Fruit fly (Drosophila melanogaster) whole organism, embryonic: Measurements from ENCODE around the gene CG3078.

Experiments
- Ada2b ChIP-seq: fragments of 200-800 bp; sonication (Bioruptor generic); IDR thresholded peaks from 2 replicates; pipeline ENCODE4 v1.3.6; 2022; ENCODE audit warnings: missing biosample characterization, missing genetic modification characterization
- Aef1 ChIP-seq: fragments of 200-800 bp; sonication (Bioruptor generic); IDR thresholded peaks from 3 replicates; pipeline ENCODE4 v1.3.6; 2022; ENCODE audit warnings: missing biosample characterization, missing genetic modification characterization
- Atf6 ChIP-seq: fragments of 200-800 bp; sonication (Bioruptor generic); IDR thresholded peaks from 2 replicates; pipeline ENCODE4 v1.3.6; 2022; ENCODE audit warnings: missing biosample characterization, missing genetic modification characterization
- C15 ChIP-seq: fragments of 200-800 bp; sonication (Bioruptor generic); IDR thresholded peaks from 3 replicates; pipeline ENCODE4 v1.3.6; 2022; ENCODE audit warnings: missing biosample characterization, missing genetic modification characterization
- CG1024 ChIP-seq: fragments of 200-800 bp; sonication (Bioruptor generic); IDR thresholded peaks from 2 replicates; pipeline ENCODE4 v1.3.6; 2022; ENCODE audit warnings: missing biosample characterization, missing genetic modification characterization
- CG10366 ChIP-seq: fragments of 200-800 bp; sonication (Bioruptor generic); IDR thresholded peaks from 2 replicates; pipeline ENCODE4 v1.3.6; 2022; ENCODE audit warnings: missing biosample characterization, missing genetic modification characterization
- CG10431 ChIP-seq: fragments of 200-800 bp; sonication (Bioruptor generic); optimal IDR thresholded peaks from 3 replicates; lab custom pipeline; 2018; ENCODE audit warnings: missing biosample characterization, mild to moderate bottlenecking, missing genetic modification characterization
- CG10959 ChIP-seq: fragments of 200-800 bp; sonication (Bioruptor generic); IDR thresholded peaks from 2 replicates; pipeline ENCODE4 v1.3.6; 2022; ENCODE audit warnings: missing biosample characterization, missing genetic modification characterization
- CG11504 ChIP-seq: fragments of 200-800 bp; sonication (Bioruptor generic); optimal IDR thresholded peaks from 3 replicates; lab custom pipeline; 2019; ENCODE audit warnings: missing biosample characterization, mild to moderate bottlenecking, missing genetic modification characterization, moderate library complexity
- CG12104 ChIP-seq: fragments of 200-800 bp; sonication (Bioruptor generic); optimal IDR thresholded peaks from 3 replicates; lab custom pipeline; 2016; ENCODE audit warnings: missing biosample characterization, missing genetic modification characterization
- CG13296 ChIP-seq: fragments of 200-800 bp; sonication (Bioruptor generic); optimal IDR thresholded peaks from 3 replicates; lab custom pipeline; 2018; ENCODE audit warnings: missing biosample characterization, mild to moderate bottlenecking, missing genetic modification characterization
- CG13894 ChIP-seq: fragments of 200-800 bp; sonication (Bioruptor generic); optimal IDR thresholded peaks from 3 replicates; lab custom pipeline; 2018; ENCODE audit warnings: missing biosample characterization, mild to moderate bottlenecking, missing genetic modification characterization, moderate library complexity
- CG17186 ChIP-seq: fragments of 200-800 bp; sonication (Bioruptor generic); optimal IDR thresholded peaks from 3 replicates; lab custom pipeline; 2017; ENCODE audit warnings: missing biosample characterization, missing genetic modification reagents, missing genetic modification characterization
- CG1792 ChIP-seq: fragments of 200-800 bp; sonication (Bioruptor generic); optimal IDR thresholded peaks from 2 replicates; lab custom pipeline; 2016; ENCODE audit warnings: missing biosample characterization, missing genetic modification characterization
- CG2199 ChIP-seq: fragments of 200-800 bp; sonication (Bioruptor generic); IDR thresholded peaks from 3 replicates; pipeline ENCODE4 v1.3.6; 2022; ENCODE audit warnings: missing biosample characterization, missing genetic modification characterization
- CG2678 ChIP-seq: fragments of 200-800 bp; sonication (Bioruptor generic); optimal IDR thresholded peaks from 3 replicates; lab custom pipeline; 2019; ENCODE audit warnings: missing biosample characterization, mild to moderate bottlenecking, missing genetic modification characterization, moderate library complexity
- CG2712 ChIP-seq: fragments of 200-800 bp; optimal IDR thresholded peaks from 3 replicates; lab custom pipeline; 2019; ENCODE audit warnings: missing biosample characterization, mild to moderate bottlenecking, missing genetic modification characterization, moderate library complexity
- CG3995 ChIP-seq: fragments of 200-800 bp; sonication (Bioruptor generic); optimal IDR thresholded peaks from 3 replicates; lab custom pipeline; 2016; ENCODE audit warnings: missing biosample characterization, missing genetic modification characterization
- CG6254 ChIP-seq: fragments of 200-800 bp; sonication (Bioruptor generic); optimal IDR thresholded peaks from 3 replicates; lab custom pipeline; 2017; ENCODE audit warnings: mild to moderate bottlenecking, missing biosample characterization, missing genetic modification reagents, missing genetic modification characterization
- CG8281 ChIP-seq: fragments of 200-800 bp; sonication (Bioruptor generic); optimal IDR thresholded peaks from 2 replicates; lab custom pipeline; 2018; ENCODE audit warnings: missing biosample characterization, mild to moderate bottlenecking, missing genetic modification characterization, moderate library complexity
- CG8765 ChIP-seq: fragments of 200-800 bp; sonication (Bioruptor generic); IDR thresholded peaks from 2 replicates; pipeline ENCODE4 v1.3.6; 2022; ENCODE audit warnings: missing biosample characterization, missing genetic modification characterization
- CG8944 ChIP-seq: fragments of 200-800 bp; sonication (Bioruptor generic); optimal IDR thresholded peaks from 3 replicates; lab custom pipeline; 2016; ENCODE audit warnings: missing biosample characterization, missing genetic modification characterization
- CHES-1-like ChIP-seq: fragments of 200-800 bp; sonication (Bioruptor generic); optimal IDR thresholded peaks from 2 replicates; lab custom pipeline; 2016; ENCODE audit warnings: missing biosample characterization, missing genetic modification characterization
- Dad ChIP-seq: fragments of 200-800 bp; sonication (Bioruptor generic); optimal IDR thresholded peaks from 3 replicates; lab custom pipeline; 2016; ENCODE audit warnings: missing biosample characterization, missing genetic modification characterization
- Doc3 ChIP-seq: fragments of 200-800 bp; sonication (Bioruptor generic); IDR thresholded peaks from 3 replicates; pipeline ENCODE4 v1.3.6; 2022; ENCODE audit warnings: missing biosample characterization, missing genetic modification characterization; ENCODE audit not compliant: partially characterized antibody
- Drgx ChIP-seq: fragments of 200-800 bp; sonication (Bioruptor generic); IDR thresholded peaks from 2 replicates; pipeline ENCODE4 v1.3.6; 2022; ENCODE audit warnings: missing biosample characterization, missing genetic modification characterization
- HmgZ ChIP-seq: fragments of 200-800 bp; sonication (Bioruptor generic); optimal IDR thresholded peaks from 2 replicates; lab custom pipeline; 2018; ENCODE audit warnings: missing biosample characterization, mild to moderate bottlenecking, missing genetic modification characterization
- Lhr ChIP-seq: fragments of 200-800 bp; sonication (Bioruptor generic); optimal IDR thresholded peaks from 3 replicates; lab custom pipeline; 2017; ENCODE audit warnings: mild to moderate bottlenecking, missing biosample characterization, missing genetic modification reagents, missing genetic modification characterization
- Mrtf ChIP-seq: fragments of 200-800 bp; sonication (Bioruptor generic); IDR thresholded peaks from 3 replicates; pipeline ENCODE4 v1.3.6; 2022; ENCODE audit warnings: missing biosample characterization, missing genetic modification characterization
- Neu2 ChIP-seq: fragments of 200-800 bp; sonication (Bioruptor generic); optimal IDR thresholded peaks from 3 replicates; lab custom pipeline; 2016; ENCODE audit warnings: missing biosample characterization, missing genetic modification characterization, borderline replicate concordance
- Spps ChIP-seq: fragments of 200-800 bp; sonication (Bioruptor generic); optimal IDR thresholded peaks from 2 replicates; lab custom pipeline; 2018; ENCODE audit warnings: missing biosample characterization, mild to moderate bottlenecking, missing genetic modification characterization
- Ssrp ChIP-seq: fragments of 200-800 bp; sonication (Bioruptor generic); optimal IDR thresholded peaks from 2 replicates; lab custom pipeline; 2018; ENCODE audit warnings: missing biosample characterization, mild to moderate bottlenecking, missing genetic modification characterization, moderate library complexity
- amos ChIP-seq: fragments of 200-800 bp; sonication (Bioruptor generic); IDR thresholded peaks from 2 replicates; pipeline ENCODE4 v1.3.6; 2022; ENCODE audit warnings: missing biosample characterization, missing genetic modification characterization; ENCODE audit not compliant: partially characterized antibody
- br ChIP-seq: fragments of >200 bp; optimal IDR thresholded peaks from 2 replicates; lab custom pipeline; 2017
- caup ChIP-seq: fragments of 200-800 bp; sonication (Bioruptor generic); optimal IDR thresholded peaks from 3 replicates; lab custom pipeline; 2017; ENCODE audit warnings: missing biosample characterization, mild to moderate bottlenecking, missing genetic modification characterization, moderate library complexity; ENCODE audit not compliant: severe bottlenecking
- chif ChIP-seq, 2 experiments: fragments of 200-800 bp; sonication (Bioruptor generic); optimal IDR thresholded peaks; 3 replicates each; lab custom pipeline; 2016; ENCODE audit warnings: missing biosample characterization in 2 of 2, missing genetic modification characterization in 2 of 2
- ems ChIP-seq: fragments of 200-800 bp; sonication (Bioruptor generic); optimal IDR thresholded peaks from 3 replicates; lab custom pipeline; 2016; ENCODE audit warnings: missing biosample characterization, missing genetic modification characterization
- fu2 ChIP-seq: fragments of 200-800 bp; sonication (Bioruptor generic); optimal IDR thresholded peaks from 2 replicates; lab custom pipeline; 2016; ENCODE audit warnings: missing biosample characterization, missing genetic modification characterization
- gro ChIP-seq: fragments of 200-800 bp; sonication (Bioruptor generic); optimal IDR thresholded peaks from 2 replicates; lab custom pipeline; 2016; ENCODE audit warnings: missing biosample characterization, missing genetic modification characterization
- inv ChIP-seq: fragments of 200-800 bp; sonication (Bioruptor generic); IDR thresholded peaks from 2 replicates; pipeline ENCODE4 v1.3.6; 2022; ENCODE audit warnings: missing biosample characterization, missing genetic modification characterization; ENCODE audit not compliant: partially characterized antibody
- p53 ChIP-seq: fragments of 200-800 bp; sonication (Bioruptor generic); optimal IDR thresholded peaks from 2 replicates; lab custom pipeline; 2016; ENCODE audit warnings: missing biosample characterization, missing genetic modification characterization
- pho ChIP-seq: fragments of 200-800 bp; sonication (Bioruptor generic); optimal IDR thresholded peaks from 2 replicates; lab custom pipeline; 2016; ENCODE audit warnings: missing biosample characterization, missing genetic modification characterization
- pzg ChIP-seq: fragments of 200-800 bp; sonication (Bioruptor generic); optimal IDR thresholded peaks from 3 replicates; lab custom pipeline; 2018; ENCODE audit warnings: missing biosample characterization, mild to moderate bottlenecking, missing genetic modification characterization, moderate library complexity
- repo ChIP-seq: fragments of 200-800 bp; sonication (Bioruptor generic); optimal IDR thresholded peaks from 2 replicates; lab custom pipeline; 2016; ENCODE audit warnings: missing biosample characterization, missing genetic modification characterization
- sisA ChIP-seq: fragments of 200-800 bp; sonication (Bioruptor generic); IDR thresholded peaks from 2 replicates; pipeline ENCODE4 v1.3.6; 2022; ENCODE audit warnings: missing biosample characterization, missing genetic modification characterization
- sug ChIP-seq: fragments of 200-800 bp; optimal IDR thresholded peaks from 2 replicates; lab custom pipeline; 2019; ENCODE audit warnings: missing biosample characterization, mild to moderate bottlenecking, missing genetic modification characterization, moderate library complexity
- tap ChIP-seq: fragments of 200-800 bp; optimal IDR thresholded peaks from 3 replicates; lab custom pipeline; 2019; ENCODE audit warnings: missing biosample characterization, mild to moderate bottlenecking, missing genetic modification characterization, moderate library complexity
- tgo ChIP-seq: fragments of 200-800 bp; sonication (Bioruptor generic); IDR thresholded peaks from 3 replicates; pipeline ENCODE4 v1.3.6; 2022; ENCODE audit warnings: missing biosample characterization, missing genetic modification characterization
- zen2 ChIP-seq: fragments of 200-800 bp; sonication (Bioruptor generic); IDR thresholded peaks from 3 replicates; pipeline ENCODE4 v1.3.6; 2022; ENCODE audit warnings: missing biosample characterization, missing genetic modification characterization; ENCODE audit not compliant: partially characterized antibody

The CG3078 gene

DNA sequence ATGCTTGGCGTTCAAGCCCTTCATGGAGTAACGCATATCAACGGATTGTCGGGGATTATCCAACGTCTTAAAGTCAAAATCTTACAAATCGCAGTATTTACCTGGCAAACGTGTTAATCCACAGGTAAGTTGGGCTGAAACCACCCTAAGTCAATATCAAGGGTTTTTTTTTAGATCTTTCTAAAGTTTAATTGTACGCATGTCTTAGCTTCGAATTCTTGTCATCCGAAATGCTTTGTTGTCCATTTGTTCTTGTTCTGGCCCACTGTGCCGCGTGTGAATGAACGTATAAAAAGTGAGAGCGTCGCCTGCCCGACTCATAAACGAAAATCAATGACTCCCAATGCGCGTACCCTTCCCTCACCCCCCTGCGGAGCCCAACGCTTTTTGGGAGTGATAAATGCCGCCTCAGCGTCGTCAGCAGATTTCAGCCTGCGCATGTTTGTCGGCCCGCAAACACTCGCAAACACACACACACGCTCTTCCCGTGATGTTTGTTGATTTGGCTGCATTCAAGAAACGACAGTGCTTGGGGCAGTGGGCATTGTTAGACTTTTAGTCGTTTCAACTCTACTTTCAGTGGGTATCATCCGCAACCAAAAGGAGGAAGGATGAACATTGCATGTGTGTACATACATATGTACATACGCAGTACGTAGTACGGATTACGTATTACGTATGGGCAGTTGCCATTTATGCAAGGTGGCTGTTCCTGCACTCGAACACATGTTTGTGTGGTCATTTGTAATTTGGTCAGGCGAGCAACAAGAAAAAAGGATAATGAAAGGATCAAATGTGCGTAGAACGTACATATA lies 36.8 kb upstream of the CG3078 start (continued):
- TF ChIP-seq Neu2 (GFP tag; lab: Kevin White, UChicago), result peak; percentile 85
- TF ChIP-seq CG2678 (tag; lab: Kevin White, UChicago), result peak; percentile 96
- peak; percentile 95 for TF ChIP-seq CG8944 (GFP tag; lab: Kevin White, UChicago)
- peak; percentile 83 for TF ChIP-seq tgo
- peak; percentile 80 for TF ChIP-seq Mrtf (GFP tag; lab: Robert Waterston, UW)
- TF ChIP-seq C15 (GFP tag; lab: Robert Waterston, UW), result peak; percentile 54; the same call in 1 of the 3 replicates
- TF ChIP-seq pho (GFP tag; lab: Kevin White, UChicago), result peak; percentile 91
- TF ChIP-seq CG10431 (GFP tag; lab: Kevin White, UChicago), result peak; percentile 86
- TF ChIP-seq Ada2b (GFP tag; lab: Robert Waterston, UW), result peak; percentile 70
- no peak for TF ChIP-seq br (lab: Kevin White, UChicago)
- TF ChIP-seq tap (tag; lab: Kevin White, UChicago), result peak; percentile 79
- TF ChIP-seq Ssrp, result peak; percentile 94
- TF ChIP-seq CG11504 (tag; lab: Kevin White, UChicago), result peak; percentile 95
- peak; percentile 62 for TF ChIP-seq CG10959 (GFP tag; lab: Robert Waterston, UW)
- TF ChIP-seq caup (GFP tag; lab: Kevin White, UChicago), result peak; percentile 92
- TF ChIP-seq CG1792 (GFP tag; lab: Kevin White, UChicago), result peak; percentile 92
- peak; percentile 83 for TF ChIP-seq Spps
- no peak for TF ChIP-seq inv
- TF ChIP-seq chif (GFP tag; optimal IDR thresholded peaks at IDR 0.05; lab: Kevin White, UChicago), result peak; percentile 93 to 96
- peak; percentile 87 for TF ChIP-seq Dad (GFP tag; lab: Kevin White, UChicago)
- TF ChIP-seq fu2 (GFP tag; lab: Kevin White, UChicago), result peak; percentile 93
- TF ChIP-seq CG13296 (GFP tag; lab: Kevin White, UChicago), result peak; percentile 89
- TF ChIP-seq CG8765, result peak; percentile 41; the same call in 1 of the 2 replicates
- peak; percentile 16; the same call in 1 of the 2 replicates for TF ChIP-seq amos
- peak; percentile 86 for TF ChIP-seq sug (tag; lab: Kevin White, UChicago)
- peak; percentile 92 for TF ChIP-seq CG12104 (GFP tag; lab: Kevin White, UChicago)
- TF ChIP-seq ems (GFP tag; lab: Kevin White, UChicago), result peak; percentile 94
- peak; percentile 12 for TF ChIP-seq pzg (GFP tag; lab: Kevin White, UChicago)
- peak; percentile 83 for TF ChIP-seq CG6254 (GFP tag; lab: Kevin White, UChicago)
- TF ChIP-seq CG3995, result peak; percentile 65
- peak; percentile 63 for TF ChIP-seq CG13894 (tag; lab: Kevin White, UChicago)
- peak; percentile 77 for TF ChIP-seq sisA (GFP tag; lab: Robert Waterston, UW)
- TF ChIP-seq CHES-1-like (GFP tag; lab: Kevin White, UChicago), result peak; percentile 95
- TF ChIP-seq CG2712 (tag; lab: Kevin White, UChicago), result peak; percentile 94
- peak; percentile 90 for TF ChIP-seq HmgZ
- peak; percentile 89 for TF ChIP-seq p53 (GFP tag; lab: Kevin White, UChicago)
- TF ChIP-seq Drgx (GFP tag; lab: Robert Waterston, UW), result peak; percentile 80
- TF ChIP-seq CG17186, result peak; percentile 84
- TF ChIP-seq zen2 (GFP tag; lab: Robert Waterston, UW), result no peak
- TF ChIP-seq CG1024 (GFP tag; lab: Robert Waterston, UW), result no peak
- TF ChIP-seq CG10366 (GFP tag; lab: Robert Waterston, UW), result peak; percentile 58
- peak; percentile 90 for TF ChIP-seq repo (GFP tag; lab: Kevin White, UChicago)
- peak; percentile 90 for TF ChIP-seq gro (GFP tag; lab: Kevin White, UChicago)
- peak; percentile 80 for TF ChIP-seq CG8281 (tag; lab: Kevin White, UChicago)
- peak; percentile 87 for TF ChIP-seq Atf6 (GFP tag; lab: Robert Waterston, UW)
- TF ChIP-seq Doc3 (GFP tag; lab: Robert Waterston, UW), result no peak
- no peak for TF ChIP-seq CG2199
- peak; percentile 67 for TF ChIP-seq Aef1 (GFP tag; lab: Robert Waterston, UW)
- peak; percentile 89 for TF ChIP-seq Lhr (GFP tag; lab: Kevin White, UChicago)
